Worm (Caenorhabditis elegans) whole organism, mixed stage, embryonic: ENCODE data around the gene F28G4.3.

Experiments used
- ceh-43 ChIP-seq: fragments of 200-800 bp; sonication (Bioruptor generic); optimal IDR thresholded peaks from 2 replicates; lab custom pipeline; 2018; ENCODE audit warnings: mild to moderate bottlenecking, missing genetic modification characterization, moderate library complexity, missing compliant biosample characterization
- elt-1 ChIP-seq: sonication (generic microtip); optimal IDR thresholded peaks from 2 replicates; lab custom pipeline; 2017; ENCODE audit warnings: missing genetic modification characterization, mild to moderate bottlenecking, missing compliant biosample characterization, antibody characterized with exemption, moderate library complexity, borderline replicate concordance; ENCODE audit not compliant: insufficient read depth
- elt-3 ChIP-seq: fragments of 150-350 bp; optimal IDR thresholded peaks from 2 replicates; lab custom pipeline; 2014; ENCODE audit warnings: missing biosample characterization, missing genetic modification characterization
- mep-1 ChIP-seq: fragments of 150-350 bp; optimal IDR thresholded peaks from 2 replicates; lab custom pipeline; 2017; ENCODE audit warnings: missing biosample characterization, missing genetic modification reagents, missing genetic modification characterization, inconsistent platforms

ce11 chrV:16271121-16271520, 16.4 kb downstream of the F28G4.3 start, which contains the start of gene T13F3.6:
- TF ChIP-seq elt-1 (tag; lab: Kevin White, UChicago) (no peak), mep-1 (tag; lab: Kevin White, UChicago) (no peak), ceh-43 (GFP tag; lab: Kevin White, UChicago) (no peak), elt-3 (tag; lab: Kevin White, UChicago) (no peak)
